Worm (Caenorhabditis elegans) whole organism, late embryonic: ENCODE data around the gene hpo-15.

Experiments
- C08G9.2 ChIP-seq: sonication (generic microtip); optimal IDR thresholded peaks from 2 replicates; lab custom pipeline; 2016; ENCODE audit warnings: mild to moderate bottlenecking, missing genetic modification characterization, moderate library complexity, missing compliant biosample characterization
- C38D4.7 ChIP-seq: fragments of 200-800 bp; sonication (Bioruptor generic); optimal IDR thresholded peaks from 2 replicates; lab custom pipeline; 2018; ENCODE audit warnings: mild to moderate bottlenecking, missing genetic modification characterization, moderate library complexity, missing compliant biosample characterization
- F13H6.1 ChIP-seq: sonication (generic microtip); optimal IDR thresholded peaks from 2 replicates; lab custom pipeline; 2016; ENCODE audit warnings: missing genetic modification characterization, missing compliant biosample characterization
- T23F11.4 ChIP-seq: fragments of 200-800 bp; sonication (Bioruptor generic); optimal IDR thresholded peaks from 2 replicates; lab custom pipeline; 2018; ENCODE audit warnings: mild to moderate bottlenecking, missing genetic modification characterization, missing compliant biosample characterization
- ahr-1 ChIP-seq: sonication (generic microtip); optimal IDR thresholded peaks from 2 replicates; lab custom pipeline; 2016; ENCODE audit warnings: missing genetic modification characterization, missing compliant biosample characterization
- ama-1 ChIP-seq: fragments of 150-350 bp; optimal IDR thresholded peaks from 2 replicates; lab custom pipeline; 2014
- ceh-14 ChIP-seq: sonication (generic microtip); optimal IDR thresholded peaks from 2 replicates; lab custom pipeline; 2016; ENCODE audit warnings: missing genotype, missing genetic modification characterization, missing compliant biosample characterization
- ceh-18 ChIP-seq: sonication (generic microtip); optimal IDR thresholded peaks from 2 replicates; lab custom pipeline; 2016; ENCODE audit warnings: missing genetic modification characterization, missing compliant biosample characterization
- ceh-19 ChIP-seq: fragments of 200-800 bp; sonication (Bioruptor generic); optimal IDR thresholded peaks from 2 replicates; lab custom pipeline; 2018; ENCODE audit warnings: mild to moderate bottlenecking, missing genetic modification characterization, missing compliant biosample characterization
- ceh-2 ChIP-seq: sonication (generic microtip); optimal IDR thresholded peaks from 2 replicates; lab custom pipeline; 2016; ENCODE audit warnings: missing genotype, missing genetic modification characterization, missing compliant biosample characterization
- ceh-22 ChIP-seq: sonication (generic microtip); optimal IDR thresholded peaks from 2 replicates; lab custom pipeline; 2017; ENCODE audit warnings: missing biosample characterization, missing genetic modification characterization
- ceh-31 ChIP-seq: sonication (generic microtip); optimal IDR thresholded peaks from 2 replicates; lab custom pipeline; 2016; ENCODE audit warnings: missing genetic modification characterization, missing compliant biosample characterization
- ceh-34 ChIP-seq: sonication (generic microtip); optimal IDR thresholded peaks from 2 replicates; lab custom pipeline; 2016; ENCODE audit warnings: mild to moderate bottlenecking, missing genetic modification characterization, missing compliant biosample characterization
- ceh-48 ChIP-seq: sonication (generic microtip); optimal IDR thresholded peaks from 2 replicates; lab custom pipeline; 2016; ENCODE audit warnings: missing genetic modification characterization, inconsistent platforms, missing compliant biosample characterization
- ceh-6 ChIP-seq: fragments of 200-800 bp; sonication (Bioruptor generic); optimal IDR thresholded peaks from 2 replicates; lab custom pipeline; 2018; ENCODE audit warnings: mild to moderate bottlenecking, missing genetic modification characterization, missing compliant biosample characterization
- ceh-9 ChIP-seq: sonication (generic microtip); optimal IDR thresholded peaks from 2 replicates; lab custom pipeline; 2016; ENCODE audit warnings: mild to moderate bottlenecking, missing genetic modification characterization, inconsistent platforms, missing compliant biosample characterization
- che-1 ChIP-seq: sonication (generic microtip); optimal IDR thresholded peaks from 2 replicates; lab custom pipeline; 2016; ENCODE audit warnings: mild to moderate bottlenecking, missing genetic modification characterization, missing compliant biosample characterization
- dve-1 ChIP-seq: sonication (generic microtip); optimal IDR thresholded peaks from 2 replicates; lab custom pipeline; 2017; ENCODE audit warnings: antibody characterized with exemption, mild to moderate bottlenecking, missing genetic modification characterization, missing compliant biosample characterization
- elt-4 ChIP-seq: sonication (generic microtip); optimal IDR thresholded peaks from 2 replicates; lab custom pipeline; 2016; ENCODE audit warnings: missing genetic modification characterization, missing compliant biosample characterization
- eyg-1 ChIP-seq: sonication (generic microtip); optimal IDR thresholded peaks from 2 replicates; lab custom pipeline; 2016; ENCODE audit warnings: missing genotype, missing genetic modification characterization, missing compliant biosample characterization
- fkh-10 ChIP-seq: fragments of 150-350 bp; optimal IDR thresholded peaks from 2 replicates; lab custom pipeline; 2014; ENCODE audit warnings: missing biosample characterization, missing genetic modification reagents, missing genetic modification characterization
- gmeb-2 ChIP-seq: sonication (generic microtip); optimal IDR thresholded peaks from 2 replicates; lab custom pipeline; 2016; ENCODE audit warnings: missing genetic modification characterization, inconsistent platforms, missing compliant biosample characterization
- hlh-13 ChIP-seq: fragments of 200-800 bp; sonication (Bioruptor generic); optimal IDR thresholded peaks from 2 replicates; lab custom pipeline; 2018; ENCODE audit warnings: mild to moderate bottlenecking, missing genetic modification characterization, missing compliant biosample characterization
- hlh-15 ChIP-seq: sonication (generic microtip); optimal IDR thresholded peaks from 2 replicates; lab custom pipeline; 2016; ENCODE audit warnings: missing genetic modification characterization, missing compliant biosample characterization
- hlh-30 ChIP-seq: sonication (generic microtip); optimal IDR thresholded peaks from 2 replicates; lab custom pipeline; 2017; ENCODE audit warnings: antibody characterized with exemption, missing genetic modification characterization, missing compliant biosample characterization; ENCODE audit not compliant: insufficient read depth
- hlh-6 ChIP-seq: sonication (generic microtip); optimal IDR thresholded peaks from 2 replicates; lab custom pipeline; 2016; ENCODE audit warnings: missing genotype, missing genetic modification characterization, missing compliant biosample characterization
- hlh-8 ChIP-seq: sonication (generic microtip); optimal IDR thresholded peaks from 2 replicates; lab custom pipeline; 2016; ENCODE audit warnings: missing genotype, missing genetic modification characterization, missing compliant biosample characterization
- mec-3 ChIP-seq: sonication (generic microtip); optimal IDR thresholded peaks from 2 replicates; lab custom pipeline; 2016; ENCODE audit warnings: borderline replicate concordance, missing genetic modification characterization, missing compliant biosample characterization
- nfya-1 ChIP-seq: sonication (generic microtip); optimal IDR thresholded peaks from 2 replicates; lab custom pipeline; 2017; ENCODE audit warnings: missing genetic modification characterization, mild to moderate bottlenecking, missing compliant biosample characterization, antibody characterized with exemption, moderate library complexity
- nhr-11 ChIP-seq: fragments of 150-350 bp; optimal IDR thresholded peaks from 2 replicates; lab custom pipeline; 2014; ENCODE audit warnings: missing biosample characterization, missing genetic modification characterization
- nhr-232 ChIP-seq: sonication (generic microtip); optimal IDR thresholded peaks from 2 replicates; lab custom pipeline; 2016; ENCODE audit warnings: missing genetic modification characterization, missing compliant biosample characterization
- pat-9 ChIP-seq: fragments of 200-800 bp; sonication (Bioruptor generic); optimal IDR thresholded peaks from 2 replicates; lab custom pipeline; 2018; ENCODE audit warnings: mild to moderate bottlenecking, missing genetic modification characterization, moderate library complexity, missing compliant biosample characterization
- pax-1 ChIP-seq: fragments of 150-350 bp; optimal IDR thresholded peaks from 2 replicates; lab custom pipeline; 2014; ENCODE audit warnings: missing biosample characterization, missing genetic modification characterization
- pha-2 ChIP-seq: sonication (generic microtip); optimal IDR thresholded peaks from 2 replicates; lab custom pipeline; 2017; ENCODE audit warnings: mild to moderate bottlenecking, missing genetic modification characterization, missing compliant biosample characterization
- pqm-1 ChIP-seq: sonication (generic microtip); optimal IDR thresholded peaks from 2 replicates; lab custom pipeline; 2016; ENCODE audit warnings: missing genetic modification characterization, missing compliant biosample characterization
- sox-2 ChIP-seq: fragments of 200-800 bp; sonication (Bioruptor generic); IDR thresholded peaks from 2 replicates; pipeline ENCODE4 v1.3.6; 2022; ENCODE audit warnings: missing genetic modification reagents, missing genetic modification characterization, missing compliant biosample characterization
- syd-9 ChIP-seq: sonication (generic microtip); optimal IDR thresholded peaks from 2 replicates; lab custom pipeline; 2016; ENCODE audit warnings: mild to moderate bottlenecking, missing genetic modification characterization, moderate library complexity, missing compliant biosample characterization
- tbx-2 ChIP-seq: sonication (generic microtip); optimal IDR thresholded peaks from 2 replicates; lab custom pipeline; 2016; ENCODE audit warnings: missing genetic modification characterization, missing compliant biosample characterization
- ttx-3 ChIP-seq: sonication (generic microtip); optimal IDR thresholded peaks from 2 replicates; lab custom pipeline; 2016; ENCODE audit warnings: missing genetic modification reagents, missing genetic modification characterization, missing compliant biosample characterization
- unc-55 ChIP-seq: sonication (generic microtip); optimal IDR thresholded peaks from 2 replicates; lab custom pipeline; 2017; ENCODE audit warnings: missing biosample characterization, missing genetic modification reagents, missing genetic modification characterization
- zip-5 ChIP-seq: sonication (generic microtip); optimal IDR thresholded peaks from 2 replicates; lab custom pipeline; 2016; ENCODE audit warnings: missing genetic modification characterization, missing compliant biosample characterization

hpo-15 gene

ce11 chrV:5548051-5548450 lies 34.4 kb upstream of the hpo-15 start, which contains the start of gene ugt-48:
Gene ugt-48 (minus strand): TSS chrV:5548062.
- TF ChIP-seq elt-4 (tag; lab: Kevin White, UChicago) = no peak
- no peak for TF ChIP-seq ceh-2 (tag; lab: Kevin White, UChicago)
- TF ChIP-seq pha-2 (tag; lab: Kevin White, UChicago) = no peak
- no peak for TF ChIP-seq nhr-232 (tag; lab: Kevin White, UChicago)
- no peak for TF ChIP-seq syd-9 (tag; lab: Kevin White, UChicago)
- TF ChIP-seq ttx-3 = no peak
- no peak for TF ChIP-seq eyg-1 (tag; lab: Kevin White, UChicago)
- TF ChIP-seq pqm-1 = no peak
- TF ChIP-seq F13H6.1 (tag; lab: Kevin White, UChicago) = no peak
- TF ChIP-seq dve-1 (tag; lab: Kevin White, UChicago) = no peak
- no peak for TF ChIP-seq hlh-8 (tag; lab: Kevin White, UChicago)
- TF ChIP-seq, all 69 proteins: peak for 0

ce11 chrV:5538500-5538899 lies 24.9 kb upstream of the hpo-15 start, which contains the start of gene cft-1:
Gene cft-1 (plus strand): TSS chrV:5538800.
- TF ChIP-seq T23F11.4 (GFP tag; lab: Kevin White, UChicago) (no peak), syd-9 (tag; lab: Kevin White, UChicago) (no peak), ceh-48 (tag; lab: Kevin White, UChicago) (no peak), ceh-19 (GFP tag; lab: Kevin White, UChicago) (no peak), elt-4 (tag; lab: Kevin White, UChicago) (no peak), dve-1 (tag; lab: Kevin White, UChicago) (no peak), hlh-15 (no peak), C38D4.7 (no peak), che-1 (no peak), mec-3 (tag; lab: Kevin White, UChicago) (no peak), pax-1 (no peak), pqm-1 (no peak), ceh-31 (tag; lab: Kevin White, UChicago) (no peak), sox-2 (GFP tag; lab: Robert Waterston, UW) (no peak), gmeb-2 (tag; lab: Kevin White, UChicago) (no peak), hlh-13 (GFP tag; lab: Kevin White, UChicago) (no peak), unc-55 (GFP tag; lab: Kevin White, UChicago) (no peak), hlh-6 (no peak)

DNA sequence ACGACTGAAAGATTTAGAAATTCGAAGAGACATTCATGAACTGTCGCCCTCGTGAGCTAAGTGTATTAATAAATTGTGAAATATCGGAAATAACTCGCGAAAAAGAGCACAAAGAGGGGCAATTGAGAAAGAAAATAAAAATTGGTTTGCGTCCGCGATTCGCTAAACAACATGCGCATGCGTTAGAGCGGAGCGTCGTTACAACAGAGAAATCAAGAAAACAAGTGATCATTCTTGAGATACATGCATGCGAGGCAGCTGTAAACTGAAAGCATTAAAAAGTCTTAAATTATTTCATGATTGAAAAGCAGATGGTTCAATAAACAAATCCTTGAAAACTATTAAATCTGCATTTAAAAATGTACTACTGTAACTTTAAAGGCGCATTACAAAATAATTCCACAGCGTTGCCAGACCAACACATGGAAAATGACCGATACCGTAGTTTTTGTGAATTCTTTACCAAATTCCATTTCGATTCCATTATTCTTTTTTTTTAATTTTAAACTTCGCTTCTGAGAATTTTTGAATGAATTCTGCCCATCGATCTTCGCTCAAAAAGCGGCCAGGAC lies 22.7 kb upstream of the hpo-15 start, which contains the start of the genes cox-16 and syp-2:
Gene cox-16 (minus strand): TSS at position 4 of the 572 bp plus-strand sequence.
Gene syp-2 (plus strand): TSS at position 248 of the 572 bp plus-strand sequence.
- TF ChIP-seq nhr-232 (tag; lab: Kevin White, UChicago) = no peak
- no peak for TF ChIP-seq ama-1
- no peak for TF ChIP-seq unc-55 (GFP tag; lab: Kevin White, UChicago)
- no peak for TF ChIP-seq ceh-18 (tag; lab: Kevin White, UChicago)
- TF ChIP-seq hlh-30 (tag; lab: Kevin White, UChicago) = no peak
- TF ChIP-seq pat-9 (tag; lab: Kevin White, UChicago) = no peak
- TF ChIP-seq nhr-11 = no peak
- TF ChIP-seq ceh-22 (tag; lab: Kevin White, UChicago) = no peak
- TF ChIP-seq elt-4 (tag; lab: Kevin White, UChicago) = no peak
- no peak for TF ChIP-seq ttx-3
- no peak for TF ChIP-seq C08G9.2 (tag; lab: Kevin White, UChicago)
- TF ChIP-seq pqm-1 = no peak
- TF ChIP-seq pha-2 (tag; lab: Kevin White, UChicago) = no peak

- no peak for TF ChIP-seq nfya-1 (tag; lab: Kevin White, UChicago)
- no peak for TF ChIP-seq dve-1 (tag; lab: Kevin White, UChicago)
- no peak for TF ChIP-seq zip-5 (tag; lab: Kevin White, UChicago)
- TF ChIP-seq unc-55 (GFP tag; lab: Kevin White, UChicago) = no peak
- TF ChIP-seq ceh-6 (GFP tag; lab: Kevin White, UChicago) = no peak
- no peak for TF ChIP-seq ceh-9
- TF ChIP-seq ceh-34 = no peak
- no peak for TF ChIP-seq tbx-2 (tag; lab: Kevin White, UChicago)
- no peak for TF ChIP-seq fkh-10 (GFP tag; lab: Kevin White, UChicago)
- no peak for TF ChIP-seq T23F11.4 (GFP tag; lab: Kevin White, UChicago)
- no peak for TF ChIP-seq ceh-14 (tag; lab: Kevin White, UChicago)
- no peak for TF ChIP-seq ahr-1 (tag; lab: Kevin White, UChicago)
- no peak for TF ChIP-seq gmeb-2 (tag; lab: Kevin White, UChicago)
- no peak for TF ChIP-seq ceh-18 (tag; lab: Kevin White, UChicago)
- no peak for TF ChIP-seq hlh-13 (GFP tag; lab: Kevin White, UChicago)
Observed at ce11 chrV:5535774-5536173, 22.1 kb upstream of the hpo-15 start, which contains the start of gene C24G6.8. Gene C24G6.8 (minus strand): TSS chrV:5535874.
